Worm (Caenorhabditis elegans) whole organism, L4 larva: Measurements from ENCODE around the gene clc-6.

Source experiments
- ama-1 ChIP-seq: fragments of 150-350 bp; optimal IDR thresholded peaks from 2 replicates; lab custom pipeline; 2014; ENCODE audit warnings: inconsistent platforms, mixed read lengths
- ceh-20 ChIP-seq: fragments of 200-800 bp; sonication (Bioruptor generic); IDR thresholded peaks from 2 replicates; pipeline ENCODE4 v1.3.6; 2022; ENCODE audit warnings: missing genetic modification reagents, missing genetic modification characterization, missing compliant biosample characterization
- ceh-44 ChIP-seq: fragments of 200-800 bp; sonication (Bioruptor generic); IDR thresholded peaks from 2 replicates; pipeline ENCODE4 v1.3.6; 2022; ENCODE audit warnings: missing genetic modification reagents, missing genetic modification characterization, missing compliant biosample characterization
- ctbp-1 ChIP-seq: fragments of 200-800 bp; sonication (Bioruptor generic); IDR thresholded peaks from 2 replicates; pipeline ENCODE4 v1.3.6; 2022; ENCODE audit warnings: missing genetic modification reagents, missing genetic modification characterization, missing compliant biosample characterization
- dmd-9 ChIP-seq: fragments of 200-800 bp; sonication (Bioruptor generic); IDR thresholded peaks from 2 replicates; pipeline ENCODE4 v1.3.6; 2022; ENCODE audit warnings: missing genetic modification reagents, missing genetic modification characterization, missing compliant biosample characterization
- egl-43 ChIP-seq: fragments of 200-800 bp; sonication (Bioruptor generic); IDR thresholded peaks from 2 replicates; pipeline ENCODE4 v1.3.6; 2022; ENCODE audit warnings: missing genetic modification reagents, missing genetic modification characterization, missing compliant biosample characterization
- gei-8 ChIP-seq: fragments of 200-800 bp; sonication (Bioruptor generic); optimal IDR thresholded peaks from 2 replicates; lab custom pipeline; 2018; ENCODE audit warnings: mild to moderate bottlenecking, missing genetic modification characterization, missing compliant biosample characterization
- hlh-11 ChIP-seq: fragments of 200-800 bp; sonication (Bioruptor generic); optimal IDR thresholded peaks from 2 replicates; lab custom pipeline; 2018; ENCODE audit warnings: mild to moderate bottlenecking, missing genetic modification characterization, missing compliant biosample characterization
- hlh-30 ChIP-seq: sonication (generic microtip); optimal IDR thresholded peaks from 2 replicates; lab custom pipeline; 2017; ENCODE audit warnings: antibody characterized with exemption, mild to moderate bottlenecking, missing genetic modification characterization, missing compliant biosample characterization; ENCODE audit not compliant: insufficient read depth
- lin-15B ChIP-seq: fragments of 150-350 bp; sonication (generic microtip); optimal IDR thresholded peaks from 3 replicates; lab custom pipeline; 2014; ENCODE audit warnings: missing biosample characterization, missing genetic modification characterization
- lin-38 ChIP-seq: fragments of 200-800 bp; sonication (Bioruptor generic); IDR thresholded peaks from 2 replicates; pipeline ENCODE4 v1.3.6; 2022; ENCODE audit warnings: missing genetic modification reagents, missing genetic modification characterization, missing compliant biosample characterization
- madf-9 ChIP-seq: fragments of 200-800 bp; sonication (Bioruptor generic); conservative IDR thresholded peaks from 2 replicates; pipeline ENCODE4 v1.3.6; 2022; ENCODE audit warnings: missing genetic modification reagents, missing genetic modification characterization, missing compliant biosample characterization
- mdt-29 ChIP-seq: fragments of 200-800 bp; sonication (Bioruptor generic); IDR thresholded peaks from 2 replicates; pipeline ENCODE4 v1.3.6; 2022; ENCODE audit warnings: missing genetic modification reagents, missing genetic modification characterization, missing compliant biosample characterization
- mxl-2 ChIP-seq: fragments of 200-800 bp; sonication (Bioruptor generic); conservative IDR thresholded peaks from 2 replicates; pipeline ENCODE4 v1.3.6; 2022; ENCODE audit warnings: missing genetic modification reagents, missing genetic modification characterization, missing compliant biosample characterization
- nhr-237 ChIP-seq: sonication (generic microtip); optimal IDR thresholded peaks from 2 replicates; lab custom pipeline; 2017; ENCODE audit warnings: missing biosample characterization, missing genetic modification characterization
- nhr-25 ChIP-seq: sonication (generic microtip); optimal IDR thresholded peaks from 2 replicates; lab custom pipeline; 2017; ENCODE audit warnings: missing genetic modification characterization, mild to moderate bottlenecking, missing compliant biosample characterization, antibody characterized with exemption, moderate library complexity, borderline replicate concordance; ENCODE audit not compliant: insufficient read depth
- nhr-28 ChIP-seq: fragments of 150-350 bp; optimal IDR thresholded peaks from 2 replicates; lab custom pipeline; 2014; ENCODE audit warnings: missing biosample characterization, missing genetic modification characterization
- nhr-41 ChIP-seq: fragments of 200-800 bp; sonication (Bioruptor generic); IDR thresholded peaks from 2 replicates; pipeline ENCODE4 v1.3.6; 2022; ENCODE audit warnings: missing genetic modification reagents, missing genetic modification characterization, missing compliant biosample characterization
- saeg-2 ChIP-seq: fragments of 200-800 bp; sonication (Bioruptor generic); IDR thresholded peaks from 2 replicates; pipeline ENCODE4 v1.3.6; 2022; ENCODE audit warnings: missing genetic modification reagents, missing genetic modification characterization, missing compliant biosample characterization
- snpc-4 ChIP-seq: fragments of 150-350 bp; optimal IDR thresholded peaks from 2 replicates; lab custom pipeline; 2014; ENCODE audit warnings: missing biosample characterization, missing genetic modification characterization
- unc-62 ChIP-seq, 3 experiments: fragments of 150-350 bp in 1 of 3; sonication (generic microtip); optimal IDR thresholded peaks in 2 of 3; peaks in 1 of 3; 1 replicate in 1 of 3; 2 replicates in 2 of 3; lab custom pipeline; 2014 to 2017; ENCODE audit warnings: missing biosample characterization in 3 of 3, missing genetic modification characterization in 3 of 3, missing genetic modification reagents in 3 of 3, missing genotype in 1 of 3
- zfp-3 ChIP-seq: fragments of 200-800 bp; sonication (Bioruptor generic); conservative IDR thresholded peaks from 2 replicates; pipeline ENCODE4 v1.3.6; 2022; ENCODE audit warnings: missing genetic modification reagents, missing genetic modification characterization, missing compliant biosample characterization
- ztf-11 ChIP-seq: fragments of 150-350 bp; optimal IDR thresholded peaks from 2 replicates; lab custom pipeline; 2014; ENCODE audit warnings: missing biosample characterization, missing genetic modification characterization
- ztf-7 ChIP-seq: fragments of 150-350 bp; optimal IDR thresholded peaks from 2 replicates; lab custom pipeline; 2014; ENCODE audit warnings: missing biosample characterization, missing genetic modification characterization

The clc-6 gene

ce11 chrV:11146958-11147779, 48.8 kb downstream of the clc-6 start, which contains the start of the genes T19C4.24 and nlp-33:
TSS of gene T19C4.24 (minus strand) at chrV:11147008.
TSS of gene nlp-33 (plus strand) at chrV:11147346.
- peak; percentile 78 for TF ChIP-seq nhr-25 (tag; lab: Kevin White, UChicago)
- peak in 1 of 2 experiments; percentile 97 for TF ChIP-seq unc-62 (GFP tag; optimal IDR thresholded peaks at IDR 0.05 in 1 of 2; lab: Kevin White, UChicago)
- TF ChIP-seq unc-62 (tag; optimal IDR thresholded peaks at IDR 0.05; lab: Kevin White, UChicago), result no peak
- no peak for TF ChIP-seq lin-38 (GFP tag; lab: Robert Waterston, UW)
- TF ChIP-seq nhr-41 (GFP tag; lab: Robert Waterston, UW), result no peak
- TF ChIP-seq hlh-30 (tag; lab: Kevin White, UChicago), result peak; percentile 49
- TF ChIP-seq nhr-28 (tag; lab: Kevin White, UChicago), result no peak
- TF ChIP-seq nhr-237, result no peak
- TF ChIP-seq dmd-9 (GFP tag; lab: Robert Waterston, UW), result no peak
- no peak for TF ChIP-seq lin-15B (tag; lab: Kevin White, UChicago)
- TF ChIP-seq madf-9 (GFP tag; lab: Robert Waterston, UW), result 0 out of 2 replicates have a peak, but pooled peaks have one; percentile 4
- TF ChIP-seq saeg-2 (GFP tag; lab: Robert Waterston, UW), result no peak
- TF ChIP-seq gei-8 (GFP tag; lab: Kevin White, UChicago), result peak; percentile 50
- 0 out of 2 replicates have a peak, but pooled peaks have one; percentile 14 for TF ChIP-seq egl-43 (GFP tag; lab: Robert Waterston, UW)
- TF ChIP-seq ceh-20 (GFP tag; lab: Robert Waterston, UW), result no peak
- 0 out of 2 replicates have a peak, but pooled peaks have one; percentile 50 for TF ChIP-seq mxl-2 (GFP tag; lab: Robert Waterston, UW)
- 0 out of 2 replicates have a peak, but pooled peaks have one; percentile 15 for TF ChIP-seq ctbp-1
- no peak for TF ChIP-seq ceh-44 (GFP tag; lab: Robert Waterston, UW)
- no peak for TF ChIP-seq hlh-11 (tag; lab: Kevin White, UChicago)
- TF ChIP-seq snpc-4 (tag; lab: Kevin White, UChicago), result no peak
- TF ChIP-seq mdt-29 (GFP tag; lab: Robert Waterston, UW), result no peak
- TF ChIP-seq ama-1, result peak; percentile 94
- TF ChIP-seq zfp-3 (GFP tag; lab: Robert Waterston, UW), result no peak

DNA sequence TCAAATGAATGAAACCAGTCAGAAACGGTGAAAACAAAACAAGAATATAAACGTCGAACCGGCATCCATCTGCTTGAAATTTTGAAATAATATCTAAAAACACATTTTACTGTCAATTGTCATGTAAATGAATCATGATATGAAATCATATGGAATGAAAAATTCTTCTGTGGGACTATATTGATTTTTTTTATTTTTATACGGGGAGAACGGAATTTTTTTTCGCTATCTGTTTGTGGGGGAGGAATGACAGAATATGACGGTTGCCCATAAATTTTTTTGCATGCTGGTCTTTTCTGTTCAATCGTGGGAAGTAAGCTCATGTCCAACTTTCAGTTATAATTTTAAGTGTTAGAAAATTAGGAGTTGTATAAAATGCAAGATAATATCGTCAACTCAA, 51.3 kb downstream of the clc-6 start, which contains the start of gene C06H2.7:
Gene C06H2.7, minus strand, starts transcription at position 101 of the 400 bp plus-strand sequence.
- TF ChIP-seq unc-62 (GFP tag; optimal IDR thresholded peaks at IDR 0.05 in 1 of 2; lab: Kevin White, UChicago) (no peak), unc-62 (tag; optimal IDR thresholded peaks at IDR 0.05; lab: Kevin White, UChicago) (no peak), ztf-11 (tag; lab: Kevin White, UChicago) (no peak), ceh-20 (GFP tag; lab: Robert Waterston, UW) (no peak), ztf-7 (tag; lab: Kevin White, UChicago) (no peak)
